Worm (Caenorhabditis elegans) whole organism, mixed stage, embryonic: Measurements from ENCODE around the gene gtl-1.

Experiments
- lin-13 ChIP-seq: fragments of 150-350 bp; optimal IDR thresholded peaks from 2 replicates; lab custom pipeline; 2014; ENCODE audit warnings: missing biosample characterization, missing genetic modification characterization
- nhr-12 ChIP-seq: fragments of 150-350 bp; optimal IDR thresholded peaks from 2 replicates; lab custom pipeline; 2014; ENCODE audit warnings: missing biosample characterization, missing genetic modification characterization
- sem-2 ChIP-seq: fragments of 200-800 bp; sonication (Bioruptor generic); optimal IDR thresholded peaks from 2 replicates; lab custom pipeline; 2018; ENCODE audit warnings: mild to moderate bottlenecking, missing genetic modification characterization, missing compliant biosample characterization
- sptf-1 ChIP-seq: sonication (generic microtip); optimal IDR thresholded peaks from 2 replicates; lab custom pipeline; 2017; ENCODE audit warnings: mild to moderate bottlenecking, missing genetic modification characterization, moderate library complexity, missing compliant biosample characterization
- unc-120 ChIP-seq: sonication (generic microtip); optimal IDR thresholded peaks from 2 replicates; lab custom pipeline; 2017; ENCODE audit warnings: missing genetic modification characterization, missing compliant biosample characterization; ENCODE audit not compliant: poor library complexity, severe bottlenecking
- unc-39 ChIP-seq: fragments of 150-350 bp; optimal IDR thresholded peaks from 2 replicates; lab custom pipeline; 2014; ENCODE audit warnings: missing biosample characterization, missing genetic modification characterization
- unc-62 ChIP-seq: fragments of 150-350 bp; optimal IDR thresholded peaks from 2 replicates; lab custom pipeline; 2014; ENCODE audit warnings: missing biosample characterization, missing genetic modification reagents, missing genetic modification characterization
- ztf-11 ChIP-seq: fragments of 150-350 bp; optimal IDR thresholded peaks from 2 replicates; lab custom pipeline; 2014; ENCODE audit warnings: missing biosample characterization, missing genetic modification characterization

- TF ChIP-seq ztf-11 (tag; lab: Kevin White, UChicago) (no peak), sem-2 (no peak), lin-13 (tag; lab: Kevin White, UChicago) (no peak), unc-120 (tag; lab: Kevin White, UChicago) (no peak), nhr-12 (no peak), unc-62 (GFP tag; lab: Kevin White, UChicago) (no peak), unc-39 (tag; lab: Kevin White, UChicago) (no peak), sptf-1 (tag; lab: Kevin White, UChicago) (no peak)
Measured at ce11 chrIV:11229013-11229412, 30.3 kb downstream of the gtl-1 start.
